Worm (Caenorhabditis elegans) whole organism, L1 larva: Measurements from ENCODE around the gene ugt-47.

Source experiments
- F16B12.6 ChIP-seq: fragments of 150-350 bp; optimal IDR thresholded peaks from 2 replicates; lab custom pipeline; 2014; ENCODE audit warnings: missing biosample characterization, missing genetic modification characterization
- Y116A8C.19 ChIP-seq: sonication (generic microtip); optimal IDR thresholded peaks from 2 replicates; lab custom pipeline; 2016; ENCODE audit warnings: missing compliant biosample characterization, missing genetic modification characterization, borderline replicate concordance
- aha-1 ChIP-seq: fragments of 150-350 bp; optimal IDR thresholded peaks from 2 replicates; lab custom pipeline; 2014; ENCODE audit warnings: missing biosample characterization, missing genetic modification characterization
- aly-2 ChIP-seq: fragments of 150-350 bp; optimal IDR thresholded peaks from 2 replicates; lab custom pipeline; 2014; ENCODE audit warnings: missing biosample characterization, missing genetic modification characterization
- ama-1 ChIP-seq: fragments of 150-350 bp; optimal IDR thresholded peaks from 2 replicates; lab custom pipeline; 2014
- blmp-1 ChIP-seq: fragments of 150-350 bp; optimal IDR thresholded peaks from 2 replicates; lab custom pipeline; 2014; ENCODE audit warnings: missing biosample characterization, missing genetic modification characterization
- ceh-63 ChIP-seq: fragments of 200-800 bp; sonication (Bioruptor generic); optimal IDR thresholded peaks from 2 replicates; lab custom pipeline; 2018; ENCODE audit warnings: mild to moderate bottlenecking, missing genetic modification characterization, missing compliant biosample characterization
- ceh-8 ChIP-seq: fragments of 200-800 bp; sonication (Bioruptor generic); optimal IDR thresholded peaks from 2 replicates; lab custom pipeline; 2018; ENCODE audit warnings: mild to moderate bottlenecking, missing genetic modification characterization, moderate library complexity, missing compliant biosample characterization
- ceh-82 ChIP-seq, 3 experiments: fragments of 150-350 bp in 1 of 3; sonication (generic microtip) in 2 of 3; optimal IDR thresholded peaks; 2 replicates each; lab custom pipeline; 2014 to 2017; ENCODE audit warnings: missing biosample characterization in 3 of 3, missing genetic modification characterization in 3 of 3
- ces-1 ChIP-seq: fragments of 150-350 bp; optimal IDR thresholded peaks from 2 replicates; lab custom pipeline; 2014; ENCODE audit warnings: missing biosample characterization, missing genetic modification reagents, missing genetic modification characterization
- efl-1 ChIP-seq, 4 experiments: fragments of 150-350 bp; optimal IDR thresholded peaks in 3 of 4; peaks in 1 of 4; 1 replicate in 1 of 4; 2 replicates in 3 of 4; lab custom pipeline; 2014; ENCODE audit warnings: missing biosample characterization in 2 of 4, missing genetic modification characterization in 2 of 4, missing genetic modification reagents in 2 of 4
- egl-13 ChIP-seq: sonication (generic microtip); optimal IDR thresholded peaks from 2 replicates; lab custom pipeline; 2016; ENCODE audit warnings: missing genotype, missing genetic modification reagents, missing genetic modification characterization, missing compliant biosample characterization
- fkh-10 ChIP-seq: sonication (generic microtip); optimal IDR thresholded peaks from 2 replicates; lab custom pipeline; 2017; ENCODE audit warnings: missing biosample characterization, missing genetic modification reagents, missing genetic modification characterization
- fkh-8 ChIP-seq: sonication (generic microtip); optimal IDR thresholded peaks from 2 replicates; lab custom pipeline; 2016; ENCODE audit warnings: mild to moderate bottlenecking, missing genetic modification characterization, missing compliant biosample characterization
- grh-1 ChIP-seq: fragments of 200-800 bp; sonication (Bioruptor generic); IDR thresholded peaks from 2 replicates; pipeline ENCODE4 v1.3.6; 2022; ENCODE audit warnings: missing genetic modification reagents, missing genetic modification characterization, missing compliant biosample characterization
- hlh-17 ChIP-seq: fragments of 200-800 bp; sonication (Bioruptor generic); optimal IDR thresholded peaks from 2 replicates; lab custom pipeline; 2018; ENCODE audit warnings: missing genetic modification characterization, mild to moderate bottlenecking, missing compliant biosample characterization, moderate library complexity, borderline replicate concordance
- hlh-4 ChIP-seq: sonication (generic microtip); optimal IDR thresholded peaks from 2 replicates; lab custom pipeline; 2016; ENCODE audit warnings: mild to moderate bottlenecking, missing genetic modification characterization, missing compliant biosample characterization
- irx-1 ChIP-seq: sonication (generic microtip); optimal IDR thresholded peaks from 2 replicates; lab custom pipeline; 2016; ENCODE audit warnings: missing genetic modification characterization, missing compliant biosample characterization
- isw-1 ChIP-seq: fragments of 200-800 bp; sonication (Bioruptor generic); IDR thresholded peaks from 2 replicates; pipeline ENCODE4 v1.3.6; 2022; ENCODE audit warnings: missing genetic modification characterization, missing compliant biosample characterization
- jun-1 ChIP-seq: fragments of 150-350 bp; optimal IDR thresholded peaks from 2 replicates; lab custom pipeline; 2014; ENCODE audit warnings: missing biosample characterization, missing genetic modification reagents, missing genetic modification characterization
- lin-13 ChIP-seq: fragments of 150-350 bp; optimal IDR thresholded peaks from 2 replicates; lab custom pipeline; 2014; ENCODE audit warnings: missing biosample characterization, missing genetic modification reagents, missing genetic modification characterization
- lin-14 ChIP-seq: fragments of 200-800 bp; sonication (Bioruptor generic); optimal IDR thresholded peaks from 2 replicates; lab custom pipeline; 2018; ENCODE audit warnings: mild to moderate bottlenecking, missing genetic modification characterization, moderate library complexity, missing compliant biosample characterization
- lin-15B ChIP-seq: fragments of 150-350 bp; sonication (generic microtip); optimal IDR thresholded peaks from 3 replicates; lab custom pipeline; 2014; ENCODE audit warnings: missing biosample characterization, missing genetic modification characterization
- lin-35 ChIP-seq, 2 experiments: fragments of 150-350 bp; optimal IDR thresholded peaks; 2 replicates each; lab custom pipeline; 2014; ENCODE audit warnings: missing biosample characterization in 2 of 2, missing genetic modification characterization in 2 of 2, missing genetic modification reagents in 2 of 2
- lsy-2 ChIP-seq, 2 experiments: fragments of 150-350 bp; optimal IDR thresholded peaks; 2 replicates each; lab custom pipeline; 2014; ENCODE audit warnings: missing biosample characterization in 2 of 2, missing genetic modification characterization in 2 of 2
- mdl-1 ChIP-seq, 2 experiments: fragments of 150-350 bp; optimal IDR thresholded peaks; 2 replicates each; lab custom pipeline; 2014 to 2017; ENCODE audit warnings: missing biosample characterization in 2 of 2, missing genetic modification characterization in 2 of 2, inconsistent platforms in 1 of 2
- mef-2 ChIP-seq: fragments of 150-350 bp; optimal IDR thresholded peaks from 2 replicates; lab custom pipeline; 2014; ENCODE audit warnings: missing biosample characterization, missing genetic modification characterization
- mep-1 ChIP-seq: fragments of 150-350 bp; optimal IDR thresholded peaks from 2 replicates; lab custom pipeline; 2014; ENCODE audit warnings: missing biosample characterization, missing genetic modification characterization
- nhr-11 ChIP-seq: fragments of 150-350 bp; optimal IDR thresholded peaks from 2 replicates; lab custom pipeline; 2014; ENCODE audit warnings: missing biosample characterization, missing genetic modification characterization
- nhr-19 ChIP-seq: fragments of 200-800 bp; sonication (Bioruptor generic); conservative IDR thresholded peaks from 2 replicates; pipeline ENCODE4 v1.3.6; 2022; ENCODE audit warnings: missing genetic modification characterization, missing compliant biosample characterization
- nhr-20 ChIP-seq: sonication (generic microtip); optimal IDR thresholded peaks from 2 replicates; lab custom pipeline; 2016; ENCODE audit warnings: mild to moderate bottlenecking, missing genetic modification characterization, missing compliant biosample characterization
- nhr-28 ChIP-seq: fragments of 150-350 bp; optimal IDR thresholded peaks from 2 replicates; lab custom pipeline; 2014; ENCODE audit warnings: missing biosample characterization, missing genetic modification characterization
- nhr-76 ChIP-seq: sonication (generic microtip); optimal IDR thresholded peaks from 2 replicates; lab custom pipeline; 2017; ENCODE audit warnings: missing biosample characterization, missing genetic modification characterization
- nhr-77 ChIP-seq: fragments of 150-350 bp; optimal IDR thresholded peaks from 2 replicates; lab custom pipeline; 2014; ENCODE audit warnings: missing biosample characterization, missing genetic modification characterization
- nhr-84 ChIP-seq: sonication (generic microtip); optimal IDR thresholded peaks from 2 replicates; lab custom pipeline; 2017; ENCODE audit warnings: missing biosample characterization, missing genetic modification characterization
- nhr-90 ChIP-seq: sonication (generic microtip); optimal IDR thresholded peaks from 2 replicates; lab custom pipeline; 2016; ENCODE audit warnings: mild to moderate bottlenecking, missing genetic modification characterization, missing compliant biosample characterization; ENCODE audit not compliant: poor library complexity
- pag-3 ChIP-seq: sonication (generic microtip); optimal IDR thresholded peaks from 2 replicates; lab custom pipeline; 2017; ENCODE audit warnings: missing genetic modification characterization, mild to moderate bottlenecking, missing compliant biosample characterization, antibody characterized with exemption, borderline replicate concordance; ENCODE audit not compliant: insufficient read depth
- pax-3 ChIP-seq: fragments of 200-800 bp; sonication (Bioruptor generic); optimal IDR thresholded peaks from 2 replicates; lab custom pipeline; 2018; ENCODE audit warnings: mild to moderate bottlenecking, missing genetic modification characterization, moderate library complexity, missing compliant biosample characterization
- snu-23 ChIP-seq: sonication (generic microtip); optimal IDR thresholded peaks from 2 replicates; lab custom pipeline; 2016; ENCODE audit warnings: missing genetic modification characterization, missing compliant biosample characterization
- sox-4 ChIP-seq: sonication (generic microtip); optimal IDR thresholded peaks from 2 replicates; lab custom pipeline; 2016; ENCODE audit warnings: missing genetic modification characterization, missing compliant biosample characterization
- swsn-7 ChIP-seq: sonication (generic microtip); optimal IDR thresholded peaks from 2 replicates; lab custom pipeline; 2016; ENCODE audit warnings: missing genetic modification characterization, missing compliant biosample characterization
- tbx-2 ChIP-seq: sonication (generic microtip); optimal IDR thresholded peaks from 2 replicates; lab custom pipeline; 2016; ENCODE audit warnings: missing genetic modification characterization, missing compliant biosample characterization
- tlp-1 ChIP-seq: fragments of 150-350 bp; optimal IDR thresholded peaks from 2 replicates; lab custom pipeline; 2014; ENCODE audit warnings: missing biosample characterization, missing genetic modification characterization
- unc-130 ChIP-seq: fragments of 150-350 bp; optimal IDR thresholded peaks from 2 replicates; lab custom pipeline; 2017; ENCODE audit warnings: missing biosample characterization, missing genetic modification characterization, inconsistent platforms
- unc-30 ChIP-seq: sonication (generic microtip); optimal IDR thresholded peaks from 2 replicates; lab custom pipeline; 2017; ENCODE audit warnings: missing biosample characterization, missing genetic modification characterization
- unc-62 ChIP-seq: fragments of 150-350 bp; optimal IDR thresholded peaks from 2 replicates; lab custom pipeline; 2014; ENCODE audit warnings: missing biosample characterization, missing genetic modification reagents, missing genetic modification characterization
- unc-86 ChIP-seq: sonication (generic microtip); optimal IDR thresholded peaks from 2 replicates; lab custom pipeline; 2016; ENCODE audit warnings: missing genetic modification characterization, missing compliant biosample characterization
- vab-15 ChIP-seq: sonication (generic microtip); optimal IDR thresholded peaks from 2 replicates; lab custom pipeline; 2017; ENCODE audit warnings: missing genotype, mild to moderate bottlenecking, missing genetic modification characterization, missing compliant biosample characterization
- xbp-1 ChIP-seq: sonication (generic microtip); optimal IDR thresholded peaks from 2 replicates; lab custom pipeline; 2016; ENCODE audit warnings: missing genetic modification characterization, missing compliant biosample characterization
- zag-1 ChIP-seq: fragments of 150-350 bp; optimal IDR thresholded peaks from 2 replicates; lab custom pipeline; 2014; ENCODE audit warnings: missing biosample characterization, missing genetic modification characterization
- ztf-11 ChIP-seq, 2 experiments: sonication (generic microtip); optimal IDR thresholded peaks; 2 replicates each; lab custom pipeline; 2016 to 2017; ENCODE audit warnings: missing genetic modification characterization in 2 of 2, missing biosample characterization in 1 of 2, missing compliant biosample characterization in 1 of 2
- ztf-4 ChIP-seq: fragments of 150-350 bp; optimal IDR thresholded peaks from 2 replicates; lab custom pipeline; 2014; ENCODE audit warnings: missing biosample characterization, missing genetic modification characterization

The ugt-47 gene

ce11 chrV:10098429-10098828 is at the start of gene ugt-47:
Gene ugt-47 (minus strand): TSS chrV:10098597.
- TF ChIP-seq F16B12.6 (tag; lab: Kevin White, UChicago) = no peak
- TF ChIP-seq mef-2 = no peak
- no peak for TF ChIP-seq tlp-1
- TF ChIP-seq, all 84 proteins: peak for 0

DNA sequence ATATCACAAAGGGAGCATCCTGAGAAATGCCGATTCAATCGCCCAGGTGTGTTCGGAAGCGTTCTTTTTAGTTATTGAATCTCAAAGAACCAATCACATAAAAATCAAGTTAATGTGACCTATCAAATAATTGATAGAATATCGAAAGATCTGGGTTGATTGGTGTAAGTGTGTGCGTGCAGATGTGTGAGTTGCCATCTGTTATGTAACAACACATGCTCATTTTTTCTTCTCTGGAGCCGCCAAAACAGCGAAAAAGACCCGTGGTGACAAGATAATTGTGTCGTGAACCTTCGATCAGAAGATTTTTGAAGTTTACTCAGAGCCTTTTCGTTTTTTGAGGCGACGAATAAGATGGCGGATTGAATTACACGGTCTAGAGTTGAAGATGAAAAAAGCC is 48.4 kb upstream of the ugt-47 start:
- TF ChIP-seq blmp-1 (tag; lab: Kevin White, UChicago) = no peak
- no peak for TF ChIP-seq nhr-11 (tag; lab: Kevin White, UChicago)
- TF ChIP-seq aly-2 (tag; lab: Kevin White, UChicago) = no peak
- TF ChIP-seq lin-13 (GFP tag; lab: Kevin White, UChicago) = no peak
- TF ChIP-seq unc-86 (tag; lab: Kevin White, UChicago) = no peak
- no peak for TF ChIP-seq Y116A8C.19
- peak; percentile 9 for TF ChIP-seq snu-23 (GFP tag; lab: Kevin White, UChicago)
- no peak for TF ChIP-seq isw-1
- TF ChIP-seq ceh-63 (GFP tag; lab: Kevin White, UChicago) = no peak
- TF ChIP-seq lsy-2 (tag; optimal IDR thresholded peaks at IDR 0.05; lab: Kevin White, UChicago) = peak in 1 of 2 experiments; percentile 42
- no peak for TF ChIP-seq vab-15 (tag; lab: Kevin White, UChicago)
- no peak for TF ChIP-seq efl-1 (optimal IDR thresholded peaks at IDR 0.05; lab: Kevin White, UChicago)
- no peak for TF ChIP-seq efl-1 (GFP tag; optimal IDR thresholded peaks at IDR 0.05 in 1 of 2; lab: Kevin White, UChicago)
- TF ChIP-seq nhr-84 (tag; lab: Kevin White, UChicago) = no peak
- TF ChIP-seq grh-1 (GFP tag; lab: Robert Waterston, UW) = no peak
- no peak for TF ChIP-seq zag-1
- no peak for TF ChIP-seq ceh-8 (GFP tag; lab: Kevin White, UChicago)
- no peak for TF ChIP-seq nhr-76 (tag; lab: Kevin White, UChicago)
- no peak for TF ChIP-seq tlp-1
- no peak for TF ChIP-seq lin-35 (GFP tag; optimal IDR thresholded peaks at IDR 0.05; lab: Kevin White, UChicago)
- no peak for TF ChIP-seq mep-1
- no peak for TF ChIP-seq unc-62
- no peak for TF ChIP-seq lin-15B
- TF ChIP-seq irx-1 (tag; lab: Kevin White, UChicago) = no peak
- TF ChIP-seq nhr-77 (tag; lab: Kevin White, UChicago) = no peak
- TF ChIP-seq nhr-90 (tag; lab: Kevin White, UChicago) = no peak
- TF ChIP-seq swsn-7 (tag; lab: Kevin White, UChicago) = peak; percentile 8
- TF ChIP-seq pax-3 = no peak
- no peak for TF ChIP-seq mdl-1 (tag; optimal IDR thresholded peaks at IDR 0.05; lab: Kevin White, UChicago)
- TF ChIP-seq ztf-4 = peak; percentile 15
- TF ChIP-seq nhr-28 (tag; lab: Kevin White, UChicago) = no peak
- no peak for TF ChIP-seq unc-30 (tag; lab: Kevin White, UChicago)
- no peak for TF ChIP-seq fkh-8 (tag; lab: Kevin White, UChicago)
- TF ChIP-seq sox-4 (tag; lab: Kevin White, UChicago) = no peak
- no peak for TF ChIP-seq ama-1
- TF ChIP-seq mef-2 = no peak
- TF ChIP-seq hlh-17 (GFP tag; lab: Kevin White, UChicago) = no peak
- no peak for TF ChIP-seq ztf-11 (tag; optimal IDR thresholded peaks at IDR 0.05; lab: Kevin White, UChicago)
- peak; percentile 64 for TF ChIP-seq lin-14 (GFP tag; lab: Kevin White, UChicago)
- no peak for TF ChIP-seq fkh-10 (GFP tag; lab: Kevin White, UChicago)
- no peak for TF ChIP-seq xbp-1 (tag; lab: Kevin White, UChicago)
- TF ChIP-seq jun-1 (tag; lab: Kevin White, UChicago) = no peak
- TF ChIP-seq aha-1 (tag; lab: Kevin White, UChicago) = no peak
- no peak for TF ChIP-seq tbx-2
- TF ChIP-seq nhr-20 (tag; lab: Kevin White, UChicago) = peak; percentile 14
- no peak for TF ChIP-seq egl-13
- TF ChIP-seq hlh-4 (tag; lab: Kevin White, UChicago) = no peak
- no peak for TF ChIP-seq ces-1
- peak; percentile 31; the same call in 1 of the 2 replicates for TF ChIP-seq nhr-19
- TF ChIP-seq pag-3 (tag; lab: Kevin White, UChicago) = no peak
- peak; percentile 38 for TF ChIP-seq unc-130 (tag; lab: Kevin White, UChicago)
- no peak for TF ChIP-seq ceh-82 (tag; optimal IDR thresholded peaks at IDR 0.05; lab: Kevin White, UChicago)
